Fruit fly (Drosophila melanogaster) whole organism, embryonic: ENCODE results near the gene CG43678.

Experiments
- Abd-B ChIP-seq: fragments of 200-800 bp; sonication (Bioruptor generic); optimal IDR thresholded peaks from 2 replicates; lab custom pipeline; 2018; ENCODE audit warnings: missing biosample characterization, mild to moderate bottlenecking, missing genetic modification characterization, moderate library complexity
- Aef1 ChIP-seq: fragments of 200-800 bp; sonication (Bioruptor generic); IDR thresholded peaks from 3 replicates; pipeline ENCODE4 v1.3.6; 2022; ENCODE audit warnings: missing biosample characterization, missing genetic modification characterization
- B-H2 ChIP-seq: fragments of 200-800 bp; sonication (Bioruptor generic); optimal IDR thresholded peaks from 2 replicates; lab custom pipeline; 2018; ENCODE audit warnings: missing biosample characterization, mild to moderate bottlenecking, missing genetic modification characterization
- CG11093 ChIP-seq: fragments of 200-800 bp; sonication (Bioruptor generic); IDR thresholded peaks from 3 replicates; pipeline ENCODE4 v1.3.6; 2022; ENCODE audit warnings: missing biosample characterization, missing genetic modification characterization
- CG11456 ChIP-seq: fragments of 200-800 bp; sonication (Bioruptor generic); IDR thresholded peaks from 3 replicates; pipeline ENCODE4 v1.3.6; 2022; ENCODE audit warnings: missing biosample characterization, missing genetic modification characterization
- CG11504 ChIP-seq: fragments of 200-800 bp; sonication (Bioruptor generic); optimal IDR thresholded peaks from 3 replicates; lab custom pipeline; 2019; ENCODE audit warnings: missing biosample characterization, mild to moderate bottlenecking, missing genetic modification characterization, moderate library complexity
- CG15011 ChIP-seq: fragments of 200-800 bp; sonication (Bioruptor generic); optimal IDR thresholded peaks from 3 replicates; lab custom pipeline; 2018; ENCODE audit warnings: missing biosample characterization, mild to moderate bottlenecking, missing genetic modification characterization
- CG17612 ChIP-seq: fragments of 200-800 bp; sonication (Bioruptor generic); IDR thresholded peaks from 2 replicates; pipeline ENCODE4 v1.3.6; 2022; ENCODE audit warnings: missing biosample characterization, missing genetic modification characterization
- CG18011 ChIP-seq: fragments of 200-800 bp; sonication (Bioruptor generic); optimal IDR thresholded peaks from 2 replicates; lab custom pipeline; 2017; ENCODE audit warnings: missing biosample characterization, missing genetic modification characterization, mild to moderate bottlenecking, moderate library complexity, missing genotype
- CG3163 ChIP-seq: fragments of 200-800 bp; sonication (Bioruptor generic); optimal IDR thresholded peaks from 3 replicates; lab custom pipeline; 2016; ENCODE audit warnings: missing biosample characterization, missing genetic modification characterization
- CG32772 ChIP-seq: fragments of 200-800 bp; sonication (Bioruptor generic); IDR thresholded peaks from 2 replicates; pipeline ENCODE4 v1.3.6; 2022; ENCODE audit warnings: missing biosample characterization, missing genetic modification characterization
- CG3726 ChIP-seq: fragments of 200-800 bp; sonication (Bioruptor generic); IDR thresholded peaks from 3 replicates; pipeline ENCODE4, ENCODE4 v1.3.6; 2022; ENCODE audit warnings: missing biosample characterization, missing genetic modification characterization
- CG3995 ChIP-seq: fragments of 200-800 bp; sonication (Bioruptor generic); optimal IDR thresholded peaks from 3 replicates; lab custom pipeline; 2016; ENCODE audit warnings: missing biosample characterization, missing genetic modification characterization
- CG43689 ChIP-seq: fragments of 200-800 bp; sonication (Bioruptor generic); IDR thresholded peaks from 2 replicates; pipeline ENCODE4 v1.3.6; 2022; ENCODE audit warnings: missing biosample characterization, missing genetic modification characterization
- CG7786 ChIP-seq: fragments of 200-800 bp; sonication (Bioruptor generic); optimal IDR thresholded peaks from 2 replicates; lab custom pipeline; 2016; ENCODE audit warnings: missing biosample characterization, missing genetic modification characterization
- CG9727 ChIP-seq: fragments of 200-800 bp; sonication (Bioruptor generic); optimal IDR thresholded peaks from 3 replicates; lab custom pipeline; 2017; ENCODE audit warnings: missing biosample characterization, mild to moderate bottlenecking, missing genetic modification characterization
- Dad ChIP-seq: fragments of 200-800 bp; sonication (Bioruptor generic); optimal IDR thresholded peaks from 3 replicates; lab custom pipeline; 2016; ENCODE audit warnings: missing biosample characterization, missing genetic modification characterization
- Deaf1 ChIP-seq: fragments of 200-800 bp; optimal IDR thresholded peaks from 3 replicates; lab custom pipeline; 2019; ENCODE audit warnings: missing biosample characterization, mild to moderate bottlenecking, missing genetic modification characterization, moderate library complexity
- Dfd ChIP-seq, 2 experiments: fragments of >200 bp; optimal IDR thresholded peaks; 2 replicates each; lab custom pipeline; 2017; ENCODE audit warnings: missing biosample characterization in 2 of 2, missing genetic modification characterization in 2 of 2
- Dref ChIP-seq: fragments of 200-800 bp; sonication (Bioruptor generic); IDR thresholded peaks from 2 replicates; pipeline ENCODE4 v1.3.6; 2022; ENCODE audit warnings: missing biosample characterization, missing genetic modification characterization
- E2f2 ChIP-seq: fragments of 200-800 bp; sonication (Bioruptor generic); IDR thresholded peaks from 2 replicates; pipeline ENCODE4 v1.3.6; 2022; ENCODE audit warnings: missing biosample characterization, missing genetic modification characterization
- HLH4C ChIP-seq: fragments of 200-800 bp; sonication (Bioruptor generic); IDR thresholded peaks from 3 replicates; pipeline ENCODE4 v1.3.6; 2022; ENCODE audit warnings: missing biosample characterization, missing genetic modification characterization; ENCODE audit not compliant: partially characterized antibody
- Jarid2 ChIP-seq: fragments of 200-800 bp; sonication (Bioruptor generic); optimal IDR thresholded peaks from 3 replicates; lab custom pipeline; 2017; ENCODE audit warnings: mild to moderate bottlenecking, missing biosample characterization, missing genetic modification reagents, missing genetic modification characterization
- Med ChIP-seq: fragments of 200-800 bp; sonication (Bioruptor generic); peaks from one replicate; lab custom pipeline; 2016; ENCODE audit warnings: missing biosample characterization, missing genetic modification characterization, mild to moderate bottlenecking, inconsistent platforms, moderate library complexity
- Meics ChIP-seq: fragments of 200-800 bp; sonication (Bioruptor generic); optimal IDR thresholded peaks from 2 replicates; lab custom pipeline; 2017; ENCODE audit warnings: missing biosample characterization, mild to moderate bottlenecking, missing genetic modification characterization
- NfI ChIP-seq: fragments of 200-800 bp; sonication (Bioruptor generic); optimal IDR thresholded peaks from 3 replicates; lab custom pipeline; 2018; ENCODE audit warnings: missing biosample characterization, mild to moderate bottlenecking, missing genetic modification characterization, moderate library complexity
- Optix ChIP-seq: fragments of 200-800 bp; sonication (Bioruptor generic); IDR thresholded peaks from 3 replicates; pipeline ENCODE4 v1.3.6; 2022; ENCODE audit warnings: missing biosample characterization, missing genetic modification characterization
- Sry-δ ChIP-seq: fragments of 200-800 bp; sonication (Bioruptor generic); optimal IDR thresholded peaks from 2 replicates; lab custom pipeline; 2016; ENCODE audit warnings: missing biosample characterization, missing genetic modification characterization
- Ssrp ChIP-seq: fragments of 200-800 bp; sonication (Bioruptor generic); optimal IDR thresholded peaks from 2 replicates; lab custom pipeline; 2018; ENCODE audit warnings: missing biosample characterization, mild to moderate bottlenecking, missing genetic modification characterization, moderate library complexity
- Stat92E ChIP-seq, 3 experiments: fragments of >200 bp in 2 of 3; fragments of 200-800 bp in 1 of 3; sonication (Bioruptor generic) in 1 of 3; optimal IDR thresholded peaks; 2 replicates each; lab custom pipeline; 2017 to 2019; ENCODE audit warnings: missing biosample characterization in 3 of 3, missing genetic modification characterization in 3 of 3, mild to moderate bottlenecking in 1 of 3, moderate library complexity in 1 of 3
- abd-A ChIP-seq: fragments of 200-800 bp; sonication (Bioruptor generic); optimal IDR thresholded peaks from 3 replicates; lab custom pipeline; 2019; ENCODE audit warnings: missing biosample characterization, mild to moderate bottlenecking, missing genetic modification characterization, moderate library complexity
- ap ChIP-seq: fragments of 200-800 bp; sonication (Bioruptor generic); IDR thresholded peaks from 2 replicates; pipeline ENCODE4 v1.3.6; 2022; ENCODE audit warnings: missing biosample characterization, missing genetic modification characterization
- ato ChIP-seq: fragments of 200-800 bp; sonication (Bioruptor generic); IDR thresholded peaks from 2 replicates; pipeline ENCODE4 v1.3.6; 2022; ENCODE audit warnings: missing biosample characterization, missing genetic modification characterization; ENCODE audit not compliant: partially characterized antibody
- bbx ChIP-seq: fragments of 200-800 bp; sonication (Bioruptor generic); IDR thresholded peaks from 2 replicates; pipeline ENCODE4 v1.3.6; 2022; ENCODE audit warnings: missing biosample characterization, missing genetic modification characterization; ENCODE audit not compliant: partially characterized antibody
- chif ChIP-seq, 2 experiments: fragments of 200-800 bp; sonication (Bioruptor generic); optimal IDR thresholded peaks; 3 replicates each; lab custom pipeline; 2016; ENCODE audit warnings: missing biosample characterization in 2 of 2, missing genetic modification characterization in 2 of 2
- dati ChIP-seq: fragments of 200-800 bp; sonication (Bioruptor generic); IDR thresholded peaks from 2 replicates; pipeline ENCODE4 v1.3.6; 2022; ENCODE audit warnings: missing biosample characterization, missing genetic modification characterization
- gcm ChIP-seq: fragments of 200-800 bp; sonication (Bioruptor generic); optimal IDR thresholded peaks from 2 replicates; lab custom pipeline; 2019; ENCODE audit warnings: missing biosample characterization, mild to moderate bottlenecking, missing genetic modification characterization, moderate library complexity
- gt ChIP-seq: fragments of 200-800 bp; sonication (Bioruptor generic); IDR thresholded peaks from 2 replicates; pipeline ENCODE4 v1.3.6; 2022; ENCODE audit warnings: missing biosample characterization, missing genetic modification characterization
- jing ChIP-seq: fragments of 200-800 bp; sonication (Bioruptor generic); optimal IDR thresholded peaks from 2 replicates; lab custom pipeline; 2018; ENCODE audit warnings: missing biosample characterization, mild to moderate bottlenecking, missing genetic modification characterization
- ken ChIP-seq: fragments of 200-800 bp; sonication (Bioruptor generic); IDR thresholded peaks from 3 replicates; pipeline ENCODE4 v1.3.6; 2022; ENCODE audit warnings: missing biosample characterization, missing genetic modification characterization
- knrl ChIP-seq: fragments of 200-800 bp; sonication (Bioruptor generic); IDR thresholded peaks from 3 replicates; pipeline ENCODE4 v1.3.6; 2022; ENCODE audit warnings: missing biosample characterization, missing genetic modification characterization; ENCODE audit not compliant: partially characterized antibody
- lmd ChIP-seq: fragments of 200-800 bp; sonication (Bioruptor generic); IDR thresholded peaks from 2 replicates; pipeline ENCODE4 v1.3.6; 2022; ENCODE audit warnings: missing biosample characterization, missing genetic modification characterization
- pum ChIP-seq: fragments of 200-800 bp; sonication (Bioruptor generic); optimal IDR thresholded peaks from 2 replicates; lab custom pipeline; 2016; ENCODE audit warnings: missing biosample characterization, missing genetic modification characterization
- sim ChIP-seq: fragments of 200-800 bp; sonication (Bioruptor generic); IDR thresholded peaks from 2 replicates; pipeline ENCODE4 v1.3.6; 2022; ENCODE audit warnings: missing biosample characterization, missing genetic modification characterization
- vnd ChIP-seq: fragments of 200-800 bp; sonication (Bioruptor generic); IDR thresholded peaks from 3 replicates; pipeline ENCODE4 v1.3.6; 2022; ENCODE audit warnings: missing biosample characterization, missing genetic modification characterization; ENCODE audit not compliant: partially characterized antibody
- yki ChIP-seq: fragments of >200 bp; optimal IDR thresholded peaks from 3 replicates; lab custom pipeline; 2018

CG43678 gene

DNA sequence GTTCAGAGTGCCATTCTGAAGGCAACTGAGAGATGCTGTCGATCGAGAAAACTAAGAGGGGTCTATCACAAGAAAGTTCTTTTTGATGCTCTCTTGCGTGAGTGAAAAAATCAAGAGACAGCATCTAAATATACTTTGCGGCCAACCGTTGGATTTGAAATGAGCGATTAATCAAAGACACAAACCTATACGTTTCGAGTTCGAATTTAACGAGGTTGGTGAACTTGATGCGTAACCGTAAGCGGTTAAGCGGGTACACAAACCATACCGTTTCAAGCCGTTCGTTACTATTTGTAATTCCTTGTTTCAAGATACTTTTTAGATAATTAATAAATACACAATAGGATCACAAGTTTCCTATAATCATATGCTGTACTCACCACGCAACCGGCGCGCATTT, 22.9 kb upstream of the CG43678 start (continued):
- no peak for TF ChIP-seq Dfd (GFP tag; optimal IDR thresholded peaks at IDR 0.05; lab: Kevin White, UChicago)
- TF ChIP-seq CG3163 (GFP tag; lab: Kevin White, UChicago) = peak; percentile 74
- TF ChIP-seq NfI (GFP tag; lab: Kevin White, UChicago) = no peak
- TF ChIP-seq CG11504 = peak; percentile 71
- no peak for TF ChIP-seq CG17612 (GFP tag; lab: Robert Waterston, UW)
- peak; percentile 52; the same call in 1 of the 2 replicates for TF ChIP-seq bbx (GFP tag; lab: Robert Waterston, UW)
- TF ChIP-seq gcm (GFP tag; lab: Kevin White, UChicago) = peak; percentile 11
- TF ChIP-seq ap (GFP tag; lab: Robert Waterston, UW) = no peak
- peak; percentile 90 for TF ChIP-seq Meics (GFP tag; lab: Kevin White, UChicago)
- no peak for TF ChIP-seq chif (GFP tag; optimal IDR thresholded peaks at IDR 0.05; lab: Kevin White, UChicago)
- no peak for TF ChIP-seq gt (GFP tag; lab: Robert Waterston, UW)
- 0 out of 3 replicates have a peak, but pooled peaks have one; percentile 26 for TF ChIP-seq knrl (GFP tag; lab: Robert Waterston, UW)
- no peak for TF ChIP-seq Stat92E (GFP tag; optimal IDR thresholded peaks at IDR 0.05; lab: Kevin White, UChicago)
- TF ChIP-seq dati (GFP tag; lab: Robert Waterston, UW) = no peak
- no peak for TF ChIP-seq lmd (GFP tag; lab: Robert Waterston, UW)
- TF ChIP-seq HLH4C (GFP tag; lab: Robert Waterston, UW) = no peak
- no peak for TF ChIP-seq Dad (GFP tag; lab: Kevin White, UChicago)
- no peak for TF ChIP-seq jing (GFP tag; lab: Kevin White, UChicago)
- no peak for TF ChIP-seq vnd (GFP tag; lab: Robert Waterston, UW)
- no peak for TF ChIP-seq CG15011 (GFP tag; lab: Kevin White, UChicago)
- TF ChIP-seq E2f2 = peak; percentile 42; the same call in 1 of the 2 replicates
- no peak for TF ChIP-seq B-H2
- TF ChIP-seq Abd-B (GFP tag; lab: Kevin White, UChicago) = no peak
- peak; percentile 7 for TF ChIP-seq Sry-δ (GFP tag; lab: Kevin White, UChicago)
- TF ChIP-seq CG18011 = no peak
- TF ChIP-seq CG32772 (GFP tag; lab: Robert Waterston, UW) = no peak
- TF ChIP-seq ato (GFP tag; lab: Robert Waterston, UW) = 0 out of 2 replicates have a peak, but pooled peaks have one; percentile 46
- no peak for TF ChIP-seq CG43689 (GFP tag; lab: Robert Waterston, UW)
- TF ChIP-seq CG7786 (GFP tag; lab: Kevin White, UChicago) = no peak
- TF ChIP-seq Jarid2 = no peak

DNA sequence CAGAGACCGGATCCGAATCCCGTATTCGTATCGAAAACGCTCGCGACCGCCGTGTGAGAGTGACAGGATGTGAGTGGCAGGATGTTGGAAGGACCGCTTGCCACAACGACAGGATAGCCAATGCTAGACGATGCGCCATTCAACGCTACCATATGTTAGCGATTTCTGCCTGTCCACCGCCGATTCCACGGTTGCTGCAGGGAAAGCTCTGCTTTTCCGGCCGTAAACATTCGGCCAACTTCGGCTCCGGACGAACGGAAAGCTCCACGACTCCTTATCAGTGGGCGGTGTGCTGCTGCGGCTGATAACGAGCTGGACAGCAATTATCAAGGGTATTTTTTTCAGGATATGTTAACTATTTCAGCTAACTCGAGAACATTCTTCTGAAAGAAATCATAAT, 15.6 kb upstream of the CG43678 start, which contains the start of gene Sytbeta:
Gene Sytbeta, minus strand, starts transcription at position 101 of the 400 bp plus-strand sequence.
- TF ChIP-seq Aef1 (GFP tag; lab: Robert Waterston, UW) (no peak), Optix (no peak), sim (GFP tag; lab: Robert Waterston, UW) (no peak), Ssrp (tag; lab: Kevin White, UChicago) (no peak), CG3726 (0 out of 3 replicates have a peak, but pooled peaks have one; percentile 33), Med (GFP tag; lab: Kevin White, UChicago) (peak; percentile 62), ken (GFP tag; lab: Robert Waterston, UW) (0 out of 3 replicates have a peak, but pooled peaks have one; percentile 18), pum (GFP tag; lab: Kevin White, UChicago) (no peak), CG3995 (GFP tag; lab: Kevin White, UChicago) (no peak), CG11456 (GFP tag; lab: Robert Waterston, UW) (0 out of 3 replicates have a peak, but pooled peaks have one; percentile 5), CG11093 (GFP tag; lab: Robert Waterston, UW) (0 out of 3 replicates have a peak, but pooled peaks have one; percentile 15), Deaf1 (tag; lab: Kevin White, UChicago) (peak; percentile 89), Dref (GFP tag; lab: Robert Waterston, UW) (no peak), yki (lab: Kevin White, UChicago) (no peak), abd-A (no peak), CG9727 (GFP tag; lab: Kevin White, UChicago) (no peak)
